Fruit fly (Drosophila melanogaster) whole organism, embryonic: Measurements from ENCODE around the gene CG16779.

Source experiments
- Abd-B ChIP-seq: fragments of 200-800 bp; sonication (Bioruptor generic); optimal IDR thresholded peaks from 2 replicates; lab custom pipeline; 2018; ENCODE audit warnings: missing biosample characterization, mild to moderate bottlenecking, missing genetic modification characterization, moderate library complexity
- CG10147 ChIP-seq: fragments of 200-800 bp; sonication (Bioruptor generic); optimal IDR thresholded peaks from 2 replicates; lab custom pipeline; 2019; ENCODE audit warnings: missing biosample characterization, mild to moderate bottlenecking, missing genetic modification characterization, moderate library complexity
- CG10959 ChIP-seq: fragments of 200-800 bp; sonication (Bioruptor generic); IDR thresholded peaks from 2 replicates; pipeline ENCODE4 v1.3.6; 2022; ENCODE audit warnings: missing biosample characterization, missing genetic modification characterization
- CG11456 ChIP-seq: fragments of 200-800 bp; sonication (Bioruptor generic); IDR thresholded peaks from 3 replicates; pipeline ENCODE4 v1.3.6; 2022; ENCODE audit warnings: missing biosample characterization, missing genetic modification characterization
- CG12391 ChIP-seq: fragments of 200-800 bp; sonication (Bioruptor generic); optimal IDR thresholded peaks from 3 replicates; lab custom pipeline; 2018; ENCODE audit warnings: missing biosample characterization, mild to moderate bottlenecking, missing genetic modification characterization, moderate library complexity
- CG14667 ChIP-seq: fragments of 200-800 bp; sonication (Bioruptor generic); IDR thresholded peaks from 2 replicates; pipeline ENCODE4 v1.3.6; 2022; ENCODE audit warnings: missing biosample characterization, missing genetic modification characterization
- CG14860 ChIP-seq: fragments of 200-800 bp; sonication (Bioruptor generic); IDR thresholded peaks from 3 replicates; pipeline ENCODE4 v1.3.6; 2022; ENCODE audit warnings: missing biosample characterization, missing genetic modification characterization; ENCODE audit not compliant: partially characterized antibody
- CG1603 ChIP-seq: fragments of 200-800 bp; sonication (Bioruptor generic); optimal IDR thresholded peaks from 2 replicates; lab custom pipeline; 2019; ENCODE audit warnings: missing biosample characterization, mild to moderate bottlenecking, missing genetic modification characterization, moderate library complexity
- CG1792 ChIP-seq: fragments of 200-800 bp; sonication (Bioruptor generic); optimal IDR thresholded peaks from 2 replicates; lab custom pipeline; 2016; ENCODE audit warnings: missing biosample characterization, missing genetic modification characterization
- CG33213 ChIP-seq: fragments of 200-800 bp; sonication (Bioruptor generic); optimal IDR thresholded peaks from 3 replicates; lab custom pipeline; 2016; ENCODE audit warnings: missing biosample characterization, missing genetic modification characterization
- CG7372 ChIP-seq: fragments of 200-800 bp; sonication (Bioruptor generic); IDR thresholded peaks from 2 replicates; pipeline ENCODE4 v1.3.6; 2022; ENCODE audit warnings: missing biosample characterization, missing genetic modification characterization
- CG8089 ChIP-seq: fragments of 200-800 bp; sonication (Bioruptor generic); optimal IDR thresholded peaks from 3 replicates; lab custom pipeline; 2016; ENCODE audit warnings: missing biosample characterization, missing genetic modification characterization
- CTCF ChIP-seq: fragments of 200-800 bp; sonication (Bioruptor generic); optimal IDR thresholded peaks from 2 replicates; lab custom pipeline; 2017; ENCODE audit warnings: missing biosample characterization, mild to moderate bottlenecking, missing genetic modification characterization, moderate library complexity
- Gsc ChIP-seq: fragments of 200-800 bp; sonication (Bioruptor generic); IDR thresholded peaks from 2 replicates; pipeline ENCODE4 v1.3.6; 2022; ENCODE audit warnings: missing biosample characterization, missing genetic modification characterization
- HLH54F ChIP-seq: fragments of 200-800 bp; sonication (Bioruptor generic); optimal IDR thresholded peaks from 3 replicates; lab custom pipeline; 2016; ENCODE audit warnings: missing biosample characterization, missing genetic modification characterization
- Hmx ChIP-seq: fragments of 200-800 bp; sonication (Bioruptor generic); optimal IDR thresholded peaks from 2 replicates; lab custom pipeline; 2016; ENCODE audit warnings: missing biosample characterization, missing genetic modification characterization
- Hr51 ChIP-seq, 2 experiments: fragments of 200-800 bp; sonication (Bioruptor generic); optimal IDR thresholded peaks; 2 replicates in 1 of 2; 3 replicates in 1 of 2; lab custom pipeline; 2016 to 2018; ENCODE audit warnings: missing biosample characterization in 2 of 2, missing genetic modification characterization in 2 of 2, mild to moderate bottlenecking in 1 of 2, moderate library complexity in 1 of 2
- Hr78 ChIP-seq, 2 experiments: fragments of 200-800 bp in 1 of 2; fragments of >200 bp in 1 of 2; sonication (Bioruptor generic) in 1 of 2; optimal IDR thresholded peaks; 2 replicates each; lab custom pipeline; 2017 to 2019; ENCODE audit warnings: missing biosample characterization in 2 of 2, missing genetic modification characterization in 2 of 2, mild to moderate bottlenecking in 1 of 2, moderate library complexity in 1 of 2
- Kr ChIP-seq: fragments of 200-800 bp; sonication (Bioruptor generic); optimal IDR thresholded peaks from 2 replicates; lab custom pipeline; 2017; ENCODE audit warnings: missing biosample characterization, mild to moderate bottlenecking, missing genetic modification characterization
- NfI ChIP-seq: fragments of 200-800 bp; sonication (Bioruptor generic); optimal IDR thresholded peaks from 3 replicates; lab custom pipeline; 2018; ENCODE audit warnings: missing biosample characterization, mild to moderate bottlenecking, missing genetic modification characterization, moderate library complexity
- Sox102F ChIP-seq: fragments of 200-800 bp; sonication (Bioruptor generic); optimal IDR thresholded peaks from 2 replicates; lab custom pipeline; 2018; ENCODE audit warnings: missing biosample characterization, mild to moderate bottlenecking, missing genetic modification characterization, moderate library complexity
- Sry-δ ChIP-seq: fragments of 200-800 bp; sonication (Bioruptor generic); optimal IDR thresholded peaks from 2 replicates; lab custom pipeline; 2016; ENCODE audit warnings: missing biosample characterization, missing genetic modification characterization
- Taf1 ChIP-seq: fragments of 200-800 bp; sonication (Bioruptor generic); IDR thresholded peaks from 2 replicates; pipeline ENCODE4 v1.3.6; 2022; ENCODE audit warnings: missing biosample characterization, missing genetic modification characterization
- Trl ChIP-seq, 3 experiments: fragments of >200 bp in 2 of 3; fragments of 200-800 bp in 1 of 3; sonication (Bioruptor generic) in 1 of 3; optimal IDR thresholded peaks; 2 replicates in 1 of 3; 3 replicates in 2 of 3; lab custom pipeline; 2016 to 2017; ENCODE audit warnings: missing biosample characterization in 1 of 3, missing genetic modification characterization in 1 of 3
- aop ChIP-seq: fragments of 200-800 bp; sonication (Bioruptor generic); IDR thresholded peaks from 2 replicates; pipeline ENCODE4 v1.3.6; 2022; ENCODE audit warnings: missing biosample characterization, missing genetic modification characterization
- dimm ChIP-seq: fragments of 200-800 bp; sonication (Bioruptor generic); IDR thresholded peaks from 2 replicates; pipeline ENCODE4 v1.3.6; 2022; ENCODE audit warnings: missing biosample characterization, missing genetic modification characterization
- disco-r ChIP-seq: fragments of 200-800 bp; sonication (Bioruptor generic); optimal IDR thresholded peaks from 2 replicates; lab custom pipeline; 2016; ENCODE audit warnings: missing biosample characterization, missing genetic modification characterization
- dmrt99B ChIP-seq: fragments of 200-800 bp; sonication (Bioruptor generic); optimal IDR thresholded peaks from 2 replicates; lab custom pipeline; 2018; ENCODE audit warnings: missing biosample characterization, mild to moderate bottlenecking, missing genetic modification characterization, moderate library complexity
- dpn ChIP-seq, 2 experiments: fragments of 200-800 bp; sonication (Bioruptor generic); optimal IDR thresholded peaks; 3 replicates each; lab custom pipeline; 2016; ENCODE audit warnings: missing biosample characterization in 2 of 2, missing genetic modification characterization in 2 of 2
- exex ChIP-seq: fragments of 200-800 bp; sonication (Bioruptor generic); optimal IDR thresholded peaks from 4 replicates; lab custom pipeline; 2018; ENCODE audit warnings: missing biosample characterization, mild to moderate bottlenecking, missing genetic modification characterization, moderate library complexity
- fru ChIP-seq: fragments of >200 bp; optimal IDR thresholded peaks from 2 replicates; lab custom pipeline; 2017
- gcm2 ChIP-seq: fragments of 200-800 bp; sonication (Bioruptor generic); optimal IDR thresholded peaks from 2 replicates; lab custom pipeline; 2016; ENCODE audit warnings: missing biosample characterization, missing genetic modification characterization
- hb ChIP-seq: fragments of 200-800 bp; sonication (Bioruptor generic); IDR thresholded peaks from 3 replicates; pipeline ENCODE4 v1.3.6; 2022; ENCODE audit warnings: missing biosample characterization, missing genetic modification characterization; ENCODE audit not compliant: partially characterized antibody
- kah ChIP-seq: fragments of 200-800 bp; sonication (Bioruptor generic); optimal IDR thresholded peaks from 2 replicates; lab custom pipeline; 2018; ENCODE audit warnings: missing biosample characterization, mild to moderate bottlenecking, missing genetic modification characterization
- kay ChIP-seq: fragments of 200-800 bp; sonication (Bioruptor generic); optimal IDR thresholded peaks from 2 replicates; lab custom pipeline; 2016; ENCODE audit warnings: missing biosample characterization, missing genetic modification characterization
- mld ChIP-seq: fragments of 200-800 bp; sonication (Bioruptor generic); IDR thresholded peaks from 3 replicates; pipeline ENCODE4 v1.3.6; 2022; ENCODE audit warnings: missing biosample characterization, missing genetic modification characterization; ENCODE audit not compliant: partially characterized antibody
- pnt ChIP-seq: fragments of 200-800 bp; sonication (Bioruptor generic); optimal IDR thresholded peaks from 3 replicates; lab custom pipeline; 2016; ENCODE audit warnings: missing biosample characterization, missing genetic modification characterization
- prd ChIP-seq, 3 experiments: fragments of >200 bp in 2 of 3; fragments of 200-800 bp in 1 of 3; sonication (Bioruptor generic) in 1 of 3; optimal IDR thresholded peaks in 2 of 3; IDR thresholded peaks in 1 of 3; 2 replicates in 2 of 3; 3 replicates in 1 of 3; pipeline versions ENCODE4 v1.3.6 to Lab custom; 2017 to 2022; ENCODE audit warnings: missing biosample characterization in 1 of 3, missing genetic modification characterization in 1 of 3
- psq ChIP-seq: fragments of 200-800 bp; sonication (Bioruptor generic); optimal IDR thresholded peaks from 2 replicates; lab custom pipeline; 2017; ENCODE audit warnings: missing biosample characterization, missing genetic modification characterization
- row ChIP-seq: fragments of 200-800 bp; sonication (Bioruptor generic); IDR thresholded peaks from 3 replicates; pipeline ENCODE4 v1.3.6; 2022; ENCODE audit warnings: missing biosample characterization, missing genetic modification characterization
- schlank ChIP-seq: fragments of 200-800 bp; sonication (Bioruptor generic); optimal IDR thresholded peaks from 2 replicates; lab custom pipeline; 2018; ENCODE audit warnings: missing biosample characterization, mild to moderate bottlenecking, missing genetic modification characterization
- sd ChIP-seq: fragments of 200-800 bp; sonication (Bioruptor generic); optimal IDR thresholded peaks from 3 replicates; lab custom pipeline; 2018; ENCODE audit warnings: missing biosample characterization, mild to moderate bottlenecking, missing genetic modification characterization, moderate library complexity
- tll ChIP-seq, 2 experiments: fragments of 200-800 bp in 1 of 2; fragments of >200 bp in 1 of 2; sonication (Bioruptor generic) in 1 of 2; optimal IDR thresholded peaks; 2 replicates each; lab custom pipeline; 2017 to 2019; ENCODE audit warnings: missing biosample characterization in 2 of 2, missing genetic modification characterization in 2 of 2, mild to moderate bottlenecking in 1 of 2, moderate library complexity in 1 of 2
- ttk ChIP-seq: fragments of 200-800 bp; sonication (Bioruptor generic); IDR thresholded peaks from 2 replicates; pipeline ENCODE4 v2.1.2; 2022; ENCODE audit warnings: missing biosample characterization, missing genetic modification characterization
- tx ChIP-seq: fragments of 200-800 bp; sonication (Bioruptor generic); optimal IDR thresholded peaks from 2 replicates; lab custom pipeline; 2016; ENCODE audit warnings: missing biosample characterization, missing genetic modification characterization
- wor ChIP-seq: fragments of 200-800 bp; sonication (Bioruptor generic); IDR thresholded peaks from 2 replicates; pipeline ENCODE4 v1.3.6; 2022; ENCODE audit warnings: missing biosample characterization, missing genetic modification characterization
- zen2 ChIP-seq: fragments of 200-800 bp; sonication (Bioruptor generic); IDR thresholded peaks from 3 replicates; pipeline ENCODE4 v1.3.6; 2022; ENCODE audit warnings: missing biosample characterization, missing genetic modification characterization; ENCODE audit not compliant: partially characterized antibody

The CG16779 gene

dm6 chr3R:9434543-9435407 lies 58.7 kb downstream of the CG16779 start (continued):
- TF ChIP-seq CG14667 (GFP tag; lab: Robert Waterston, UW) (peak; percentile 80), Sox102F (peak; percentile 93), Taf1 (peak; percentile 65; the same call in 1 of the 2 replicates), mld (GFP tag; lab: Robert Waterston, UW) (no peak), NfI (GFP tag; lab: Kevin White, UChicago) (peak; percentile 84), tll (GFP tag; optimal IDR thresholded peaks at IDR 0.05; lab: Kevin White, UChicago) (no peak), CG11456 (GFP tag; lab: Robert Waterston, UW) (peak; percentile 82), psq (GFP tag; lab: Kevin White, UChicago) (peak; percentile 51), dimm (peak; percentile 82; the same call in 1 of the 2 replicates), prd (optimal IDR thresholded peaks at IDR 0.05; lab: Kevin White, UChicago) (no peak), prd (GFP tag; IDR thresholded peaks at IDR 0.05; lab: Robert Waterston, UW) (peak; percentile 91), dmrt99B (tag; lab: Kevin White, UChicago) (peak; percentile 82), row (GFP tag; lab: Robert Waterston, UW) (peak; percentile 90), Sry-δ (GFP tag; lab: Kevin White, UChicago) (peak; percentile 47), tx (peak; percentile 63), Hr78 (GFP tag; optimal IDR thresholded peaks at IDR 0.05; lab: Kevin White, UChicago) (peak in 1 of 2 experiments; percentile 67), Hmx (GFP tag; lab: Kevin White, UChicago) (peak; percentile 63), exex (tag; lab: Kevin White, UChicago) (peak; percentile 54), schlank (peak; percentile 9), aop (GFP tag; lab: Robert Waterston, UW) (0 out of 2 replicates have a peak, but pooled peaks have one; percentile 16), hb (no peak), CG8089 (peak; percentile 69), CG33213 (GFP tag; lab: Kevin White, UChicago) (peak; percentile 58), CG14860 (GFP tag; lab: Robert Waterston, UW) (no peak), CG1603 (tag; lab: Kevin White, UChicago) (no peak), dpn (GFP tag; optimal IDR thresholded peaks at IDR 0.05; lab: Kevin White, UChicago) (peak; percentile 83 to 85), CTCF (peak; percentile 40), CG7372 (GFP tag; lab: Robert Waterston, UW) (peak; percentile 54; the same call in 1 of the 2 replicates), wor (GFP tag; lab: Robert Waterston, UW) (peak; percentile 50; the same call in 1 of the 2 replicates), disco-r (GFP tag; lab: Kevin White, UChicago) (peak; percentile 56), CG10959 (0 out of 2 replicates have a peak, but pooled peaks have one; percentile 22), CG1792 (GFP tag; lab: Kevin White, UChicago) (peak; percentile 72), CG10147 (GFP tag; lab: Kevin White, UChicago) (peak; percentile 82), zen2 (GFP tag; lab: Robert Waterston, UW) (no peak), CG12391 (peak; percentile 91), kah (peak; percentile 56), Trl (optimal IDR thresholded peaks at IDR 0.05; lab: Kevin White, UChicago) (peak; percentile 39 to 43), Trl (GFP tag; optimal IDR thresholded peaks at IDR 0.05; lab: Kevin White, UChicago) (peak; percentile 78), pnt (GFP tag; lab: Kevin White, UChicago) (peak; percentile 69), HLH54F (GFP tag; lab: Kevin White, UChicago) (peak; percentile 59), Hr51 (GFP tag; optimal IDR thresholded peaks at IDR 0.05; lab: Kevin White, UChicago) (peak; percentile 70 to 93), Kr (GFP tag; lab: Kevin White, UChicago) (no peak), Gsc (no peak; the same call in 1 of the 2 replicates), sd (peak; percentile 77), ttk (GFP tag; lab: Robert Waterston, UW) (peak; percentile 81), fru (lab: Kevin White, UChicago) (no peak), Abd-B (GFP tag; lab: Kevin White, UChicago) (peak; percentile 77), gcm2 (GFP tag; lab: Kevin White, UChicago) (peak; percentile 51), kay (peak; percentile 76)
